Fruit fly (Drosophila melanogaster) Kc167 (cell line): ENCODE measurements around the gene CG42554.

Source experiments
- Sin3A ChIP-seq: fragments of >200 bp; optimal IDR thresholded peaks from 2 replicates; lab custom pipeline; 2018; ENCODE audit warnings: missing external identifiers
- insv ChIP-seq: fragments of >200 bp; optimal IDR thresholded peaks from 3 replicates; lab custom pipeline; 2018; ENCODE audit warnings: missing external identifiers
- ttk ChIP-seq: sonication (Bioruptor generic); optimal IDR thresholded peaks from 2 replicates; lab custom pipeline; 2017; ENCODE audit warnings: missing external identifiers

DNA sequence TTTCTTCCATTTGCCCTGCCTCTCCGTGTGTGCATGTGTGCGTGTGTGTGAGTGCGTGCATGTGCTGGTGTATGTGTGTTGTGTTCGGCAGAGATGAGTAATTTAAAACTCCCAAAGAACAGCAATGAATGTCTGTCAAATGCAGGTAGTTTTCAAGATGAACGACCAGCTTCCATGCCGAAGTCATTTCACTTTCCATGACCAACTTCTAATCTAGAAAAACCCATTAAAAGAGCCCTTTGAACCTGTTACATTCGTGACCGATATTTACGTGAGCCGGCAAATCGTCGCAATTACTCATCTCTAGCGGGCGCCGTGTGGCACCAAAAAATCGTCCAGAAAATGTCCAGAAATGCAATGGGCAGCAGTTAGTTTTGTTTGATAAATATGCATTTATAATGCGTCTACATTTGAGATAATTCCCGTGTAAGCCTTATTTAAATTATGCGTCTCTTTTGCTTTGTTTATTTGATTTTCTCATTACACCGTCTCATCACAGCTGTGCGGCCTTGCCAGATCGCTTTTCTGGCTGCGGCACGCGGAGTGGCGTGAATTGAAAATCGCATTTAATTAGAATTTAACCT lies 37.0 kb downstream of the CG42554 start:
- no peak for TF ChIP-seq insv
- TF ChIP-seq Sin3A (lab: Kevin White, UChicago): no peak
- no peak for TF ChIP-seq ttk (lab: Kevin White, UChicago)
